Worm (Caenorhabditis elegans): ENCODE results near the gene T25D1.2.

T25D1.2 gene

DNA sequence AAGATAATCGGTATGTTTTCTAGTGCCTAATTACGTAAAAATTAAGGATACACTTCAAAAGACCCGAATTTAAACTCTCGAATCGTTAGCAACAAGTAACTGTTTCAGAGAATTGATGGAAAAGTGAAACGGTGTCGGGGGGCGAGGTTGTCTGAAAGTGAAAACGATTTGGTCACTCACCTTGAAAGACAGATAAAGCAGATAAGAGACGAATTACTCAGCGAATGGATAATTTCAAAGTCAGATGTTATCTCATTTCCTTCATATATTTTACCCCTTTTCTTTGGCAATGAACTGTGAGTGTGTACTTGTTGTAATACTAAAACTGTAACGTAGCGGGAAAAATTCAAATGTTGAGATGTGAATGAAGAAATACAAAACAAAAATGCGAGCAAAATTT lies 40.4 kb downstream of the T25D1.2 start:
- TF ChIP-seq madf-8 (GFP tag; conservative IDR thresholded peaks at IDR 0.05) (no peak), cebp-2 (GFP tag; IDR thresholded peaks at IDR 0.05) (no peak), F57C9.4 (tag; optimal IDR thresholded peaks at IDR 0.05) (no peak), B0035.1 (tag; optimal IDR thresholded peaks at IDR 0.05) (no peak), somi-1 (GFP tag; optimal IDR thresholded peaks at IDR 0.05) (no peak)

DNA sequence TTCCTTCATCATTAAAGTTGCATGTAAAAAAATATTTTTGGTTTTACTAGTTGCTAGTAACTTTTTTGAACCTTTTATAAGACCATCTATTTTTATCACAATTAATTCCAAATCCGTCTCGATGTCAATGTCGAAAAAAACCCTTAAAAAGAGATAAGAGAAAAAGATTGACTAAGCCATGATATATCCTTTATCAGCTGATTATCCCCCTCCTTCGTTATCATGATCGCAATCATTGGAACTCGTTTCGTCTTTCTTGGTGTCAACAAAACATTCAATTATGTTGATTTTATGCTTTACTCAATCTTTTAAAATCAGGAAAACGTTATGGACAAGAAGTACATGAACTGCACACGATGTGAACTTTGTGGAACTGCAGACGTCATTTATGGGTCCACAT lies 42.8 kb downstream of the T25D1.2 start, which contains the start of gene K08B5.1:
Gene K08B5.1, plus strand, starts transcription at position 318 of the 400 bp plus-strand sequence.
- TF ChIP-seq hlh-26 (GFP tag; conservative IDR thresholded peaks at IDR 0.05): no peak
- no peak for TF ChIP-seq lin-26 (GFP tag; IDR thresholded peaks at IDR 0.05)
- TF ChIP-seq rpc-1 (optimal IDR thresholded peaks at IDR 0.05): no peak
- no peak for TF ChIP-seq rpc-1 (tag; optimal IDR thresholded peaks at IDR 0.05)
- TF ChIP-seq D2030.7 (GFP tag; IDR thresholded peaks at IDR 0.05): no peak
- TF ChIP-seq hrde-1 (tag; optimal IDR thresholded peaks at IDR 0.05; ENCODE audit: borderline replicate concordance): no peak
- TF ChIP-seq athp-1 (tag; optimal IDR thresholded peaks at IDR 0.05): no peak

DNA sequence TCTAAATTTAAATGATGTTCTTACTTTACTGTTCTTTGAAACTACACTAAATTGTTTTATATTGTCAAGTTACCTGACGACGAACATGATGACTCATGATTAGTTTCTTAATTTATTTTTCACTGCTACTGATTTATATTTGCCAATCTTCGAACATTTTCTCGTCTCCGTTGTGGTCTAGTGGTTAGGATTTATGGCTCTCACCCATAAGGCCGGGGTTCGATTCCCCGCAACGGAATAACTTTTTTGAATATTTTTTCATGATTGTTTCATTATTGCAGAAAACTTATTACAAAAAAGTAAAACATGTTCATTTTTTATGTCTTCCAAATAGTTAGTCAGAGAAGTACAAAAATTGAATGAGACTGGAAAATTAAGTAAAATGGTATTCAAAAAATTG lies 43.4 kb downstream of the T25D1.2 start:
- TF ChIP-seq nfyb-1 (GFP tag; IDR thresholded peaks at IDR 0.05): peak; percentile 66
- no peak for TF ChIP-seq tlf-1 (GFP tag; optimal IDR thresholded peaks at IDR 0.05)
- no peak for TF ChIP-seq T07F8.4 (tag; optimal IDR thresholded peaks at IDR 0.05)
- no peak for TF ChIP-seq F10E7.11 (tag; optimal IDR thresholded peaks at IDR 0.05)
- no peak for TF ChIP-seq F22D6.2 (tag; optimal IDR thresholded peaks at IDR 0.05)
- TF ChIP-seq somi-1 (GFP tag; optimal IDR thresholded peaks at IDR 0.05): peak; percentile 10
- no peak for TF ChIP-seq F52B5.7 (tag; optimal IDR thresholded peaks at IDR 0.05)
- TF ChIP-seq sdz-38 (tag; optimal IDR thresholded peaks at IDR 0.05): no peak
- peak; percentile 36 for TF ChIP-seq hlh-12 (tag; optimal IDR thresholded peaks at IDR 0.05)
- peak; percentile 34; the same call in 1 of the 2 replicates for TF ChIP-seq cebp-1 (GFP tag; IDR thresholded peaks at IDR 0.05)
- no peak for TF ChIP-seq cebp-1 (tag; optimal IDR thresholded peaks at IDR 0.05)
- TF ChIP-seq F33H1.4 (GFP tag; IDR thresholded peaks at IDR 0.05): no peak
- TF ChIP-seq B0035.1 (tag; optimal IDR thresholded peaks at IDR 0.05): no peak
- TF ChIP-seq fkh-3 (tag; optimal IDR thresholded peaks at IDR 0.05): no peak
- no peak for TF ChIP-seq akir-1 (GFP tag; optimal IDR thresholded peaks at IDR 0.05)
- no peak for TF ChIP-seq ccch-3 (GFP tag; optimal IDR thresholded peaks at IDR 0.05)
- TF ChIP-seq rec-8 (tag; optimal IDR thresholded peaks at IDR 0.05): peak in 1 of 2 experiments; percentile 16
- TF ChIP-seq nhr-90 (tag; optimal IDR thresholded peaks at IDR 0.05): peak; percentile 49
- no peak for TF ChIP-seq Y53F4B.3 (GFP tag; IDR thresholded peaks at IDR 0.05)
- no peak for TF ChIP-seq Y56A3A.18 (GFP tag; IDR thresholded peaks at IDR 0.05)
- peak; percentile 77 for TF ChIP-seq pbrm-1 (GFP tag; IDR thresholded peaks at IDR 0.05)
- no peak for TF ChIP-seq F55B11.4 (tag; optimal IDR thresholded peaks at IDR 0.05; ENCODE audit: borderline replicate concordance, insufficient read depth)
- TF ChIP-seq dpff-1 (tag; optimal IDR thresholded peaks at IDR 0.05): no peak
- no peak for TF ChIP-seq ceh-100 (GFP tag; IDR thresholded peaks at IDR 0.05)
- peak in 1 of 3 experiments; percentile 21 for TF ChIP-seq lin-35 (GFP tag; optimal IDR thresholded peaks at IDR 0.05)
- TF ChIP-seq ZK185.1 (tag; optimal IDR thresholded peaks at IDR 0.05; ENCODE audit: poor library complexity, severe bottlenecking): peak; percentile 67
- TF ChIP-seq sptf-2 (GFP tag; optimal IDR thresholded peaks at IDR 0.05): no peak
- no peak for TF ChIP-seq lin-54 (GFP tag; optimal IDR thresholded peaks at IDR 0.05)
- no peak for TF ChIP-seq ama-1 (optimal IDR thresholded peaks at IDR 0.05)
- TF ChIP-seq ama-1 (GFP tag; optimal IDR thresholded peaks at IDR 0.05): peak; percentile 42 to 46
- no peak for TF ChIP-seq lsl-1 (GFP tag; optimal IDR thresholded peaks at IDR 0.05)
- TF ChIP-seq F39B2.1 (GFP tag; IDR thresholded peaks at IDR 0.05): no peak
- no peak for TF ChIP-seq repo-1 (tag; optimal IDR thresholded peaks at IDR 0.05)
- no peak for TF ChIP-seq attf-3 (GFP tag; conservative IDR thresholded peaks at IDR 0.05)
- TF ChIP-seq bed-1 (GFP tag; IDR thresholded peaks at IDR 0.05): no peak
- TF ChIP-seq F37B4.10 (GFP tag; IDR thresholded peaks at IDR 0.05): no peak
- TF ChIP-seq K12H6.12 (tag; optimal IDR thresholded peaks at IDR 0.05): no peak

Data from whole organism, young adult.